Worm (Caenorhabditis elegans) whole organism, L4 larva: ENCODE results near the gene nhr-269.

Source experiments
- F49E8.2 ChIP-seq: sonication (generic microtip); optimal IDR thresholded peaks from 2 replicates; lab custom pipeline; 2016; ENCODE audit warnings: missing compliant biosample characterization, mild to moderate bottlenecking, missing genetic modification characterization, borderline replicate concordance
- arid-1 ChIP-seq: fragments of 200-800 bp; sonication (Bioruptor generic); conservative IDR thresholded peaks from 2 replicates; pipeline ENCODE4 v1.3.6; 2022; ENCODE audit warnings: missing genetic modification reagents, missing genetic modification characterization, missing compliant biosample characterization
- hlh-11 ChIP-seq: fragments of 200-800 bp; sonication (Bioruptor generic); optimal IDR thresholded peaks from 2 replicates; lab custom pipeline; 2018; ENCODE audit warnings: mild to moderate bottlenecking, missing genetic modification characterization, missing compliant biosample characterization
- lin-13 ChIP-seq: fragments of 150-350 bp; optimal IDR thresholded peaks from 2 replicates; lab custom pipeline; 2014; ENCODE audit warnings: missing biosample characterization, missing genetic modification reagents, missing genetic modification characterization
- mdl-1 ChIP-seq, 2 experiments: fragments of 150-350 bp in 1 of 2; sonication (generic microtip) in 1 of 2; optimal IDR thresholded peaks; 2 replicates each; lab custom pipeline; 2014 to 2017; ENCODE audit warnings: missing biosample characterization in 2 of 2, missing genetic modification characterization in 2 of 2
- mxl-3 ChIP-seq: fragments of 200-800 bp; sonication (Bioruptor generic); optimal IDR thresholded peaks from 2 replicates; lab custom pipeline; 2018; ENCODE audit warnings: mild to moderate bottlenecking, missing genetic modification characterization, missing compliant biosample characterization
- nhr-237 ChIP-seq: sonication (generic microtip); optimal IDR thresholded peaks from 2 replicates; lab custom pipeline; 2017; ENCODE audit warnings: missing biosample characterization, missing genetic modification characterization
- nhr-77 ChIP-seq: fragments of 150-350 bp; optimal IDR thresholded peaks from 2 replicates; lab custom pipeline; 2014; ENCODE audit warnings: missing biosample characterization, missing genetic modification characterization
- skn-1 ChIP-seq: fragments of 150-350 bp; optimal IDR thresholded peaks from 2 replicates; lab custom pipeline; 2014; ENCODE audit warnings: missing biosample characterization, missing genetic modification characterization
- snpc-4 ChIP-seq: fragments of 150-350 bp; optimal IDR thresholded peaks from 2 replicates; lab custom pipeline; 2014; ENCODE audit warnings: missing biosample characterization, missing genetic modification characterization
- unc-62 ChIP-seq, 3 experiments: fragments of 150-350 bp in 1 of 3; sonication (generic microtip); optimal IDR thresholded peaks in 2 of 3; peaks in 1 of 3; 1 replicate in 1 of 3; 2 replicates in 2 of 3; lab custom pipeline; 2014 to 2017; ENCODE audit warnings: missing biosample characterization in 3 of 3, missing genetic modification characterization in 3 of 3, missing genetic modification reagents in 3 of 3, missing genotype in 1 of 3
- ztf-11 ChIP-seq: fragments of 150-350 bp; optimal IDR thresholded peaks from 2 replicates; lab custom pipeline; 2014; ENCODE audit warnings: missing biosample characterization, missing genetic modification characterization

ce11 chrV:15413847-15414246 lies 44.2 kb upstream of the nhr-269 start, which contains the start of gene srh-264:
- no peak for TF ChIP-seq nhr-237 (tag; lab: Kevin White, UChicago)
- no peak for TF ChIP-seq nhr-77
- no peak for TF ChIP-seq lin-13 (GFP tag; lab: Kevin White, UChicago)
- no peak for TF ChIP-seq unc-62 (GFP tag; optimal IDR thresholded peaks at IDR 0.05 in 1 of 2; lab: Kevin White, UChicago)
- TF ChIP-seq unc-62 (tag; optimal IDR thresholded peaks at IDR 0.05; lab: Kevin White, UChicago) = no peak
- no peak for TF ChIP-seq snpc-4 (tag; lab: Kevin White, UChicago)
- no peak for TF ChIP-seq F49E8.2 (tag; lab: Kevin White, UChicago)
- no peak for TF ChIP-seq ztf-11
- no peak for TF ChIP-seq arid-1 (GFP tag; lab: Robert Waterston, UW)
- TF ChIP-seq mdl-1 (tag; optimal IDR thresholded peaks at IDR 0.05; lab: Kevin White, UChicago) = no peak
- TF ChIP-seq mxl-3 = no peak
- no peak for TF ChIP-seq hlh-11 (tag; lab: Kevin White, UChicago)
- TF ChIP-seq skn-1 (tag; lab: Kevin White, UChicago) = no peak
